Worm (Caenorhabditis elegans) whole organism, L4/young adult: ENCODE results near the gene F21C10.7.

Experiments used
- dao-5 ChIP-seq: sonication (generic microtip); optimal IDR thresholded peaks from 2 replicates; lab custom pipeline; 2016; ENCODE audit warnings: missing genotype, missing genetic modification characterization, moderate library complexity, missing compliant biosample characterization
- him-1 ChIP-seq: sonication (generic microtip); optimal IDR thresholded peaks from 2 replicates; lab custom pipeline; 2016; ENCODE audit warnings: missing genotype, missing genetic modification reagents, missing genetic modification characterization, missing compliant biosample characterization

ce11 chrV:9085845-9086244 is 26.7 kb upstream of the F21C10.7 start:
- TF ChIP-seq him-1 (tag; lab: Kevin White, UChicago) (no peak), dao-5 (tag; lab: Kevin White, UChicago) (no peak)
